Fruit fly (Drosophila melanogaster) whole organism, pupa: ENCODE measurements around the gene CG43349.
A peak's percentile ranks its signal among the peaks of the same experiment; 100 is the strongest.

Experiments used
- CG10348 ChIP-seq: fragments of 200-800 bp; sonication (Bioruptor generic); IDR thresholded peaks from 2 replicates; pipeline ENCODE4 v1.3.6; 2022; ENCODE audit warnings: missing biosample characterization, missing genetic modification characterization
- CG12605 ChIP-seq: fragments of 200-800 bp; sonication (Bioruptor generic); IDR thresholded peaks from 2 replicates; pipeline ENCODE4 v1.3.6; 2022; ENCODE audit warnings: missing biosample characterization, missing genetic modification characterization
- CG13204 ChIP-seq: fragments of 200-800 bp; sonication (Bioruptor generic); optimal IDR thresholded peaks from 2 replicates; lab custom pipeline; 2018; ENCODE audit warnings: missing biosample characterization, mild to moderate bottlenecking, missing genetic modification characterization, moderate library complexity
- CG14655 ChIP-seq: fragments of 200-800 bp; sonication (Bioruptor generic); optimal IDR thresholded peaks from 3 replicates; lab custom pipeline; 2017; ENCODE audit warnings: mild to moderate bottlenecking, missing biosample characterization, missing genetic modification reagents, missing genetic modification characterization
- CG15710 ChIP-seq: fragments of 200-800 bp; sonication (Bioruptor generic); optimal IDR thresholded peaks from 2 replicates; lab custom pipeline; 2018; ENCODE audit warnings: missing biosample characterization, mild to moderate bottlenecking, missing genetic modification characterization, moderate library complexity
- CG17806 ChIP-seq: fragments of 200-800 bp; sonication (Bioruptor generic); optimal IDR thresholded peaks from 2 replicates; lab custom pipeline; 2018; ENCODE audit warnings: missing biosample characterization, mild to moderate bottlenecking, missing genetic modification characterization, moderate library complexity
- CG32121 ChIP-seq: fragments of 200-800 bp; sonication (Bioruptor generic); IDR thresholded peaks from 2 replicates; pipeline ENCODE4 v1.3.6; 2022; ENCODE audit warnings: missing biosample characterization, missing genetic modification characterization
- CG34367 ChIP-seq: fragments of 200-800 bp; sonication (Bioruptor generic); optimal IDR thresholded peaks from 2 replicates; lab custom pipeline; 2018; ENCODE audit warnings: missing biosample characterization, mild to moderate bottlenecking, missing genetic modification characterization
- CG4496 ChIP-seq: fragments of 200-800 bp; sonication (Bioruptor generic); IDR thresholded peaks from 3 replicates; pipeline ENCODE4 v1.3.6; 2022; ENCODE audit warnings: missing biosample characterization, missing genetic modification characterization
- CG8159 ChIP-seq: fragments of 200-800 bp; sonication (Bioruptor generic); optimal IDR thresholded peaks from 3 replicates; lab custom pipeline; 2018; ENCODE audit warnings: missing biosample characterization, mild to moderate bottlenecking, missing genetic modification characterization, moderate library complexity
- CG8301 ChIP-seq: fragments of 200-800 bp; sonication (Bioruptor generic); optimal IDR thresholded peaks from 2 replicates; lab custom pipeline; 2018; ENCODE audit warnings: missing biosample characterization, mild to moderate bottlenecking, missing genetic modification characterization
- CG9948 ChIP-seq: fragments of 200-800 bp; sonication (Bioruptor generic); optimal IDR thresholded peaks from 2 replicates; lab custom pipeline; 2018; ENCODE audit warnings: missing biosample characterization, mild to moderate bottlenecking, missing genetic modification characterization, moderate library complexity
- D1 ChIP-seq: fragments of 200-800 bp; sonication (Bioruptor generic); optimal IDR thresholded peaks from 2 replicates; lab custom pipeline; 2018; ENCODE audit warnings: missing biosample characterization, mild to moderate bottlenecking, missing genetic modification characterization, moderate library complexity
- EcR ChIP-seq: fragments of 200-800 bp; sonication (Bioruptor generic); optimal IDR thresholded peaks from 3 replicates; lab custom pipeline; 2019; ENCODE audit warnings: missing biosample characterization, missing genetic modification characterization, mild to moderate bottlenecking, moderate library complexity, missing genetic modification reagents
- Ets98B ChIP-seq: fragments of 200-800 bp; sonication (Bioruptor generic); IDR thresholded peaks from 2 replicates; pipeline ENCODE4 v1.3.6; 2022; ENCODE audit warnings: missing biosample characterization, missing genetic modification characterization
- Pif1A ChIP-seq: fragments of 200-800 bp; sonication (Bioruptor generic); optimal IDR thresholded peaks from 3 replicates; lab custom pipeline; 2016; ENCODE audit warnings: missing biosample characterization, missing genetic modification characterization
- Pif1B ChIP-seq: fragments of 200-800 bp; sonication (Bioruptor generic); optimal IDR thresholded peaks from 3 replicates; lab custom pipeline; 2016; ENCODE audit warnings: missing biosample characterization, missing genetic modification characterization
- Snoo ChIP-seq: fragments of 200-800 bp; sonication (Bioruptor generic); optimal IDR thresholded peaks from 3 replicates; lab custom pipeline; 2017; ENCODE audit warnings: missing biosample characterization, mild to moderate bottlenecking, missing genetic modification characterization, inconsistent platforms
- fd96Ca ChIP-seq: fragments of 200-800 bp; sonication (Bioruptor generic); IDR thresholded peaks from 3 replicates; pipeline ENCODE4 v1.3.6; 2022; ENCODE audit warnings: missing biosample characterization, missing genetic modification characterization
- gl ChIP-seq: fragments of 200-800 bp; sonication (Bioruptor generic); optimal IDR thresholded peaks from 2 replicates; lab custom pipeline; 2018; ENCODE audit warnings: missing biosample characterization, mild to moderate bottlenecking, missing genetic modification characterization
- rn ChIP-seq: fragments of 200-800 bp; sonication (Bioruptor generic); IDR thresholded peaks from 2 replicates; pipeline ENCODE4 v1.3.6; 2022; ENCODE audit warnings: missing biosample characterization, missing genetic modification characterization

CG43349 gene

DNA sequence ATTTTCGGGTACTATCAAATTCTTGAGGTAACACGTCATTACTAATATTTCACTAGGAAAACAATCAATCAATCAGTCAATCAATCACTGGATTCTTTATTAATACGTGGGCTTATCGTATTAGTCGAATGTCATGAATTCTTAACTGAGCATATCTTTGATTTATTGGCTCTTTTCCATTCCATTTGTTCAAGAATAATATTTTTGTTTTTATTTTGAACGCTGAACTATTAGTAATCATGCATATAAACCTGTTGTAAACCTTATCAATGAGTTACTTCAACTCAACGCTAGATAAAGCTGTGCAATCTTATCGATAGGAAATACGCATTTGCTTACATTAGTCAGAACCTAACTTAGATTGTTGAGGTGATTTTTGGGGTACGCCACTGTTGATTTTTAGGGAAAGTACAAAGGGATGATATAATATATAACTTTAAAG lies 1.4 kb downstream of the CG43349 start:
- TF ChIP-seq D1 (tag; lab: Kevin White, UChicago) (no peak), CG17806 (tag; lab: Kevin White, UChicago) (no peak), CG12605 (GFP tag; lab: Robert Waterston, UW) (no peak), fd96Ca (GFP tag; lab: Robert Waterston, UW) (no peak), Pif1A (no peak), CG9948 (tag; lab: Kevin White, UChicago) (no peak), Snoo (no peak), CG13204 (GFP tag; lab: Kevin White, UChicago) (no peak), CG8159 (no peak), Ets98B (no peak), CG15710 (tag; lab: Kevin White, UChicago) (no peak), CG14655 (GFP tag; lab: Kevin White, UChicago) (no peak), EcR (GFP tag; lab: Kevin White, UChicago) (no peak), CG8301 (no peak)

DNA sequence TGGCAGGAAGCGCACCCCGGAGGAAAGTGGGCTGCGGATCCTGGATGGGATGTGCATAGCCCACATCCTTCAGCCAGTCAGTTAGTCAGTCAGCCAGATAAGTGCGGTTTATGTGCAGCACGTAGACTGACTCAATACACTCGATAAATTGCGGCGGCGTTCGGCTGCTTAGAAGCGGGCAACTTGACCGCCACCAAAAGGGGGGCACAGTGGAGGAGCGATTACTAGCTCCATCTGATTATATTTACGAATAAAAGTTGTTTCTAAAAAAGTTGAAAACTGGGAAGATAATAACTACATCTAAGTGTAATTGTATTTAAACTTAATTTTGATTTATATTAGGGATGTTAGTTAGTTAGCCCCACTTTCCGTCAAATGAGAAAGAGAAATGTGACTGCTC lies 2.4 kb downstream of the CG43349 start:
- no peak for TF ChIP-seq Pif1B (GFP tag; lab: Kevin White, UChicago)
- TF ChIP-seq CG32121: no peak
- TF ChIP-seq CG9948 (tag; lab: Kevin White, UChicago): no peak
- no peak for TF ChIP-seq EcR (GFP tag; lab: Kevin White, UChicago)
- no peak for TF ChIP-seq Pif1A
- no peak for TF ChIP-seq CG8301
- TF ChIP-seq CG17806 (tag; lab: Kevin White, UChicago): no peak
- TF ChIP-seq CG34367 (tag; lab: Kevin White, UChicago): no peak

DNA sequence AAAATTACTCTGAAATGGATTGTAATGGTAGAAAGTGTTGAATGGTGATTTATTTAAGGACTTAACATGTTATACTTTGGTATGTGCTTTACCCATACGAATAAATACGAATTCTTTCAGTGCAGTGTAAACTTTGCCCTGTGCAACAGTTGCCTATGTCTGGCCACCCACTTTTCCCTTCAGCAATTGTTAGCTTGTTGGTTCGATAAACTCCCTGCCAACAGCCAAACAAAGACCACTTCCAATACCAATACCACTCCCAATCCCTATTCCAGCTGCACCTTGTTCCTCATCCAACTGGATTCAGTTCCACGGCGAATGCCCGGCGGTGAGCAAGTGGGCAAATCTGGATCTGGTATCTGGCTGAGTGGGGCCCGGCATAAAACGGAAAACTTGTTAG lies 3.9 kb downstream of the CG43349 start, which contains the start of gene CG14342:
CG14342 (plus strand) TSS at position 301 of the 400 bp plus-strand sequence.
- TF ChIP-seq CG12605 (GFP tag; lab: Robert Waterston, UW): no peak
- TF ChIP-seq D1 (tag; lab: Kevin White, UChicago): no peak
- no peak for TF ChIP-seq Snoo
- TF ChIP-seq CG4496 (GFP tag; lab: Robert Waterston, UW): no peak
- TF ChIP-seq rn (GFP tag; lab: Robert Waterston, UW): no peak
- no peak for TF ChIP-seq CG32121
- no peak for TF ChIP-seq CG8159
- TF ChIP-seq CG15710 (tag; lab: Kevin White, UChicago): no peak
- no peak for TF ChIP-seq Ets98B
- TF ChIP-seq, all 21 proteins: peak for 0

DNA sequence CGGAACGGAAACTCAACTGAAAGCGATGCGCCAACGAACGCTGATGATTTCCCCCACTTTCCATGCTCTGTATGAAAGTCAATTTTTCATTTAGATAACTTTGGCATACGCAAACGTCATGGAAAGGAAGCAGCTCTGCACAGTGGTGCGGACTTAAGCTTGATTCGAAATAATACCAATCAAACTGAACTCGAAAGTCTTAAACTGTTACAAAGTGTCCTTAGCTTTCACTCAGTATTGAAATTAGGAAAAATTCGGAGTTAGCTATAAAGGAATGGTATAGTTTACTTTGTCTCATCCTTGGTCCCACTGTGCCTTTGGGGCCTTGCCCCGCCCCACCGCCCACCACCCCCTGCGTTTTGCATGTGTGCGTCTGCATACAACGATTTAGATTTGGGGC lies 7.4 kb downstream of the CG43349 start:
- TF ChIP-seq gl (tag; lab: Kevin White, UChicago): no peak
- TF ChIP-seq Ets98B: 0 out of 2 replicates have a peak, but pooled peaks have one; percentile 19
- TF ChIP-seq CG4496 (GFP tag; lab: Robert Waterston, UW): peak; percentile 35; the same call in 1 of the 3 replicates
- 0 out of 3 replicates have a peak, but pooled peaks have one; percentile 29 for TF ChIP-seq fd96Ca (GFP tag; lab: Robert Waterston, UW)
- TF ChIP-seq CG9948 (tag; lab: Kevin White, UChicago): no peak
- no peak for TF ChIP-seq Pif1A
- TF ChIP-seq CG10348 (GFP tag; lab: Robert Waterston, UW): 0 out of 2 replicates have a peak, but pooled peaks have one; percentile 22
- TF ChIP-seq CG8301: no peak

DNA sequence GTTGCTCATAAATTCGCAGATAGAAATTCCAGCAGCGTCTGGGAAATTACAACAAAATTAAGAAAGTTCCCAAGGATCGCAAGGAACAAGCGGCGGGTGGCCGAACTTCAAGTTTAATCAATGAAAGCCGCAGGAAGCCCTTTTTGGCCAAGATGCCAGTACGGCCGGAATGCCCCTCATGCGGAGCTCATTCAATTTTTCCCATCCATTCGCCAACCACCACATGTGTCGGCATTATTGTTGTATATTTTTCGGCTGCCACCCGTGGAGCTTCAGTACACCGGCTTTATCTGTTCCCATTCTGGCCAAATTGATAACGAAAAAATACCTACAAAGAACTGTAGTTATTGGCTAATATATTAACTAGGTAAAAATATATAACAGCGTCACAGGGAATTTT lies 11.5 kb downstream of the CG43349 start:
- TF ChIP-seq CG10348 (GFP tag; lab: Robert Waterston, UW): no peak
- no peak for TF ChIP-seq Pif1A
- TF ChIP-seq CG13204 (GFP tag; lab: Kevin White, UChicago): no peak
- no peak for TF ChIP-seq CG34367 (tag; lab: Kevin White, UChicago)
- no peak for TF ChIP-seq CG8159
- TF ChIP-seq CG17806 (tag; lab: Kevin White, UChicago): no peak
- TF ChIP-seq CG14655 (GFP tag; lab: Kevin White, UChicago): no peak
- no peak for TF ChIP-seq CG12605 (GFP tag; lab: Robert Waterston, UW)
- TF ChIP-seq Pif1B (GFP tag; lab: Kevin White, UChicago): no peak
- no peak for TF ChIP-seq D1 (tag; lab: Kevin White, UChicago)
- TF ChIP-seq CG8301: no peak
- TF ChIP-seq CG15710 (tag; lab: Kevin White, UChicago): no peak
- no peak for TF ChIP-seq rn (GFP tag; lab: Robert Waterston, UW)
- no peak for TF ChIP-seq CG4496 (GFP tag; lab: Robert Waterston, UW)
- TF ChIP-seq fd96Ca (GFP tag; lab: Robert Waterston, UW): no peak
- no peak for TF ChIP-seq EcR (GFP tag; lab: Kevin White, UChicago)
- no peak for TF ChIP-seq Ets98B
- no peak for TF ChIP-seq gl (tag; lab: Kevin White, UChicago)
- no peak for TF ChIP-seq CG32121

DNA sequence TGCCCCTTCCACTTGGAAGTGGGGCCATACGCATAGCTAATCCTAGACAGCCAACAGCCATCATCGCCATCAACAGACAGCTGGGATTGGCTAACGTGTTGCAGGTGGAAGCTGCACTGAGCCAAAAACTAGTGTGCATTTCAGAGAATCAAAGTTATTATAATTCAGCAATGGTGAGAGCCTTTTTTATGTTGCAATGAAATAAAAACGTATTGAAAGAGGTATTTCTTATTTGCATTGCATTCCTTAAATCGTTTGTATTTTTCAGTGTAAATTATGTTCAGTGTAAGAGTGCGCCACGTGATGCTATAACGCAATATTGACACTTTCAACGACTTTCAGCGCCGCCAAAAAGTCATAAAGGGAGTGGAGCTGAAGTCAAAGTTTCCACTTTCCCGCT lies 13.6 kb downstream of the CG43349 start:
- no peak for TF ChIP-seq D1 (tag; lab: Kevin White, UChicago)
- TF ChIP-seq CG14655 (GFP tag; lab: Kevin White, UChicago): no peak
- no peak for TF ChIP-seq Pif1B (GFP tag; lab: Kevin White, UChicago)
- no peak for TF ChIP-seq CG8301
- no peak for TF ChIP-seq CG10348 (GFP tag; lab: Robert Waterston, UW)
- TF ChIP-seq CG32121: no peak
- TF ChIP-seq CG15710 (tag; lab: Kevin White, UChicago): no peak
- TF ChIP-seq Ets98B: no peak
- no peak for TF ChIP-seq CG34367 (tag; lab: Kevin White, UChicago)
- no peak for TF ChIP-seq CG12605 (GFP tag; lab: Robert Waterston, UW)
- TF ChIP-seq rn (GFP tag; lab: Robert Waterston, UW): no peak
- TF ChIP-seq EcR (GFP tag; lab: Kevin White, UChicago): no peak
- no peak for TF ChIP-seq Pif1A
- TF ChIP-seq CG13204 (GFP tag; lab: Kevin White, UChicago): no peak
- no peak for TF ChIP-seq CG17806 (tag; lab: Kevin White, UChicago)
- TF ChIP-seq gl (tag; lab: Kevin White, UChicago): no peak
- no peak for TF ChIP-seq CG4496 (GFP tag; lab: Robert Waterston, UW)
- TF ChIP-seq CG8159: no peak
- TF ChIP-seq CG9948 (tag; lab: Kevin White, UChicago): no peak
